Fruit fly (Drosophila melanogaster): ENCODE results near the gene CG7509.

The CG7509 gene

DNA sequence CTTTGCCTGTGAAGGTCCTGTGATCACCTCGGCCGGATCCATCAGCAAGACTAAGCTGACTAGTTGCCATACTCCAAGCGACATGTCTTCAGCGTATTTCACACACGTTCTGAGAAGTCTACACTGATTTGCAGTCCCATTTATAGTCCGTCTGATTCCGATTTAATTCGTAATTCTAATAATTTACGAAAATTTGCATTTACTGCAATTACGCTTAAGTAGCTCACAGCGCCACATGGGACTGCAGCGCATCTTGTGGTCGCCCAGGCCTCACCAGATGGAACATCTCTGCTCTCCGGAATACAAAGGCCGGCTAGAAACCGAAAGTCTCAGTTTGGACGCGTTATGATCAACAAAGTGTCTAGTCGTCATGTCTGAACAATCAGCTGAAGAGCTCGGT lies at the start of gene CG7509:
Gene CG7509, minus strand, starts transcription at position 101 of the 400 bp plus-strand sequence.
- TF ChIP-seq noc (tag; optimal IDR thresholded peaks at IDR 0.05), result no peak

DNA sequence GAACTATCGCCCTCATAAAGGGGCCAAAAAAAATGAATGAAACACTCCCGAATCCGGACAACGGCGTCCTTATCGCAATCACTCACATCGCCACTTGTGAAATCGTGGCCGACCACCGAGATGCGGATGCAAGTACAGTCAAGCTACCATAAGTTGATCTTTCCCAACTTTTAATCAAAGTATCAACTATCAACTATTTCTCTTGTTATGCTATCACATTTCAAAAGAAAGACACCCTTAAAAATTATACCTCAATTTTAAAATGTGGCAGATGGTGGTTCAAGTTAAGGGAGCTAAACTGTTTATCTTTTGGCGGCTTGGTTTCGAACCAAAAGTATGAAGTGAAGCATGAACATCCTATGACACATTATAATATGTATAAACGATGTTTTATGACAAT lies 49.1 kb upstream of the CG7509 start:
- no peak for TF ChIP-seq noc (tag; optimal IDR thresholded peaks at IDR 0.05)

DNA sequence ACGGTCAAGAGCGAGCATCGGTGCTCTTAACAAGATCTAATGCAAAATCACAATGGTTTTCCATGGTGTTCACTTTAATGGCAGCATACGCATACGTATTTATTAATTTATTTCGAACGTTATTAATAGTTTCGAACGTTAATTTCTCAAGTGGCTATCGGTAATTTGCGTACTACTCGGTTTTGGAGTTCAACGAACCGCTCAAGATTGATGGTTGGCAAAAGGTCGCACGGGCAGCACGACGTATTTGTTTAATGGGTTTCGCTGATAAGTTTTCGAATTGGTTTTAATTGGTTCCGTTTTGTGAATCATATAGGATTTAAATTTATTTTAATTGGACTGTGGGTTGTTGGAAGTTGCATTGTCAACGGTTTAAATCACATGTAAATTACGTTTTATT lies 48.0 kb upstream of the CG7509 start:
- TF ChIP-seq noc (tag; optimal IDR thresholded peaks at IDR 0.05), result no peak

DNA sequence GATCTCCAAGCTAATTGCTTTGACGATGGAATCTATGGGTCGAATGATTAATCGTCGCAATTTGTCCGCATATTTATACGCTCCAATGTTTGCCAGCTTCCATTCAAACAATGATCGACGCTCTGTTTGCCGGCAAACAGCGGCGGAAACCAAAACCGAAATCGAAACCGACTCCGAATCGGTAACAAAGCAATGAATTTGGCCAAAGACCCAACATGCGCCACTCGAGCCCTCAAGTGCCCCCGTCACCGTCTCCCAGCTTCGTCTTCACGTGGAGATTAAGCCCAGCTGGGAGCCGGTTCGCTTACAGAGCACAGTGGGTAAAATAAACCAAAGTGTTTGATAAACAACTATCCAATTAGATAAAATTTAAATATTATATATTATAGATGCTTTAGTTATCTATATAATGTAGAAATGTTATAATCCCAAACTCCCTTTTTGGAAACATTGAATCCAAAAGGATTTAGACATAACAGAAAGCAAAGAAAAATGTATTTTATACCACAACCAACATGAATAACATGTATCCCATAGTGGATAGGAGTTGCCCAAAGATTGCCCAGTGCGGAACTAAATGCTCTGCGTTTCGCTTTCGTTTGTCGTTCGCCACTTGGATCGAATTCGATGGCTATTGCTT lies 47.5 kb upstream of the CG7509 start, which contains the start of gene CG32237:
Gene CG32237, minus strand, starts transcription at position 51 of the 640 bp plus-strand sequence.
- TF ChIP-seq noc (tag; optimal IDR thresholded peaks at IDR 0.05), result peak; percentile 11

DNA sequence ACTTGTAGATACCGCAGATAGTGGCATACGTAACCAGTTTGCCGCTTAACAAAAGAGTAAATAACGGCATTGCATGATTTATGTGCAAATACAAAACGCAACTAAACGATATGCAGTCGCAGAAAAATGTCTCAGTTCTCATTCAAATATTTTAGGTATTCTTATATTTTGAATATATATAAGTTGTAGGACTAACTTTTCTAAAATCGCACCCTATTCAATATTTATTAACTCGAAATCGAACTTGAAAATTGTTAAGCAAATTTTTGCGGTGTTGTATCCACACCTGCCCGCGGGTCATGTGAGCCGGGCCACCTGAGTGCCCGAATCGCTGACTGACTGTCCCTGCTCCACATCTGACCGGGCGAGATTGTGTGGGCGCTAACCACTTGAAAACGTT lies 43.0 kb upstream of the CG7509 start:
- no peak for TF ChIP-seq noc (tag; optimal IDR thresholded peaks at IDR 0.05)

DNA sequence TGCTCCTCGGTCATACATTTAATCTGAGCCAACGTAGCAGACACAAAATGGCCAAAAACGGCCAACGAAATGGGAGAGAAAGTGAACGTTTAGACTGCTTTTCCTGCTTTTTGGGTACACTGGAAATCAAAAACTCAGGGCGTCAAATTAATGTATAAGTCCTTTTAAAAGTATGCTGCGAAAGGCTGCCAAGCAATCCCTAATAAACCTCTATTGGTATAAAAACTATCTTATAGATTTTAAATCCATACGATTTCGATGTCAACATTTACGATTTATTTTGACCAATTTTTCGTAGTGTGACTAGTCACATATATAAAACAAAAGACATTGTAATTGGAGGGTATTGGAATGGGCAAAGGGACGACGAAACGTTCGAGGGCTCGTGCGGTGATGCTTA lies 39.7 kb upstream of the CG7509 start:
- TF ChIP-seq noc (tag; optimal IDR thresholded peaks at IDR 0.05), result no peak

DNA sequence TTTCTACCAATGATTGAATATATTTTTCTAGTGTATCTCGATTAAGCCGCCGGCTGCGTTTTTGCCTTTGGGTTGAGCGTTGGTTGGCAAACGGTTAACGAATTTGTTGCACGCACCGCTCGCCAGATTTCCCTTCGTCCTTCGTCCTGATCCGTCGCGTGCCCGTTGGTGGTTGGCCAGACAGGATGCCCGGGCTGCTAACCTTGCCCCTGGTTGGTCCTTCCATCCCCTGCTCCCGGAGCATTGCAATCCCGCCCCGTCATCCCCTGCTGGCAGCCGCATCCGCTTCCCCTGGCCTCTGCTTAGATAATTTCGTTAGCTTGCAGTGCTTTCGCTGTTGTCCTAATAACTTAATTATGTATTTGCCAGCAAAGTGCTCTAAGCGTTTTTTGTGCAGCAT lies 38.4 kb upstream of the CG7509 start:
- TF ChIP-seq noc (tag; optimal IDR thresholded peaks at IDR 0.05), result no peak

DNA sequence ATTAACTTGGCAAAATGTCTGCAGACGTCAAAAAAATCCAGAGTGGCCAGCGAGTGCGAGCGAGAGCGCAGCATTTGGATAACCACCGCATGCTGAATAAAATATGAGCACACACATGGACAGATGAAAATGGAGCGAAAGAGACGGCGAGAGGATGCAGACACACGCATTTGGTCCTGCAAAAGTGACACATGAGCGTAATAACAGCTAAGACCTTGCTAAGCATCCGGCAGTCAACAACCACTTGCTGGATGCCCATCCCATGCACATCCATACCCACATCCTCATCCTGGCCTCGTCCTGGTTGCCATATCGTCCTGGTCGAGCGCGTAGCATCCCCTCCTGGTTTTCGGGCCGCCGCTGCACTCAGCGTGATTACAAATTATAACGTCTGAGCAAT lies 37.6 kb upstream of the CG7509 start:
- no peak for TF ChIP-seq noc (tag; optimal IDR thresholded peaks at IDR 0.05)

DNA sequence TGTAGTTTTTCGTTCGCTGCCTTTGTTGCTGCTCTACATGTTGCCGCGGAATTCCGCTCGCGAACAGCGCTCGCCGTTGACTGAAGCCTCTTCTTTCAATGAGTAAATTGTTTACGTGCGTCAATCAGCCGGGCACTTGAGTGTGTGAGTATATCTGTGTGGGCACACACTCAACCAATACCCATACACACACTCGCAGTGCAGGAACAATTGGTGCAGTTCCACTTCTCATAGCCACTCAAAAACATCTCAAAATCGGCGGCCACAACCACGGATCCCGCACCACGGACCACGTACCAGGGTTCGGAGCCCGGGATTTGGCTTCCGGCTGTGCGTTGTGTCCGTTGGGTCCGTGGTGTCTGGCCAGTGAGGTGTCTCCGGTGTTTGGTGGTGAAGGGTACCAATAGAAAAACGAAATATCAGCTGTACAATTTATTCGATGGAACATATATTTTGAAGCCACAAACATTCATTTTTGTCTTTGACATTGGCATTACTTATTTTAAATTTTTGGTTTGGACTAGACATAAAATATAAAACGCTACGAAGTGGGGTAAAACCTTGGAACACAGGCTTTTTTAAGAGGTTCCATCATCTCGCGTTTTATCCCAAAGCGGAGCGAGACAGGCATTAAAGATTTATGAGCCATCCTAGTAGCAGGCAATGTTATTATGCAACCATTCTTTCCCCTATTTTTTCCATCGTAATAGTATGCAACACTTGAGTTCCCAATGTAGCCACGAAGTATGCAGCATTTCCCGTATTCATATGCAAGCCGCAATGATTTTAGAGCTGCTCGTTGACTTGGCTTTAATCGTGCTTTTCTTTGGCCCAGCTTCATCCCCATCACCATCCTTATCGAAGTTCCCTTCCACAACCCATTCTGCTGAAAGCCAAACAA lies 35.2 kb upstream of the CG7509 start, which contains the start of gene CG13707:
Gene CG13707, minus strand, starts transcription at position 70 of the 901 bp plus-strand sequence.
- no peak for TF ChIP-seq noc (tag; optimal IDR thresholded peaks at IDR 0.05)

DNA sequence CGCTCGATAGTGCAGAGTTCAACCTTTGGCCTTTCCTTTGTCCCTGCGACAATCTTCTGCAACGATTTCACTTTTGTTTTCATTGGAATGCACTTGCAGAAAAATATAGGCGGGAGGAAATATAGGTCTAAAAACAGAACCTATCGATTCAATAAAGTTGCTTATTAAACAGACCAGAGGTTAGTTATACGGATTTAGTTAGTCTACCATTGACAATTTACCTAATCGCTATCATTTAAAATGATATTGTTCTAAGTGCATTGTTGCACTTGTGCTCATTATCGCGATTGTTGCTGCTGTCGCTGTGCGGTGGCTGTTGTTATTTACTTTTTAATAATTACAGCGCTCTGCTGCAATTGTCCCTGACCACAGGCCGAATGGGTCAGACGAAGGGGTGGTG lies 31.3 kb upstream of the CG7509 start:
- no peak for TF ChIP-seq noc (tag; optimal IDR thresholded peaks at IDR 0.05)

DNA sequence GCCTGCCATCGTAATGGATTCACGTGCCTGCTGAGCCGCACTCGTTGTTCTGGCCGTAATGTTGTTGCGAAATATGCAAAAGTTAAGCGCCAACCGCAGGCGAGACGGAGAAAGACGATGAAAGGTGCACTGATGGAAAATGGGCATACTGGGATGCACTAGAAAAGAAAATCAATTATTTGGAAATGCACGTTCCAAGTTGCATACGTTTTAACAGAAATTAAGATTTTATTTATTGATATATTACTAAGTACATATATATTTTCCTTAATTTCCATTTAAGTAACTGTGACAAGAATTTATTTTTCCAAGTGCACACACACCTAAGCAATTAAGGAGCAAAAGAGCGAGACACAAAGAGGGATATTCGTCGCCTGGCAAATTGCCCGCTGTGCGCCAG lies 29.9 kb upstream of the CG7509 start:
- TF ChIP-seq noc (tag; optimal IDR thresholded peaks at IDR 0.05), result no peak

DNA sequence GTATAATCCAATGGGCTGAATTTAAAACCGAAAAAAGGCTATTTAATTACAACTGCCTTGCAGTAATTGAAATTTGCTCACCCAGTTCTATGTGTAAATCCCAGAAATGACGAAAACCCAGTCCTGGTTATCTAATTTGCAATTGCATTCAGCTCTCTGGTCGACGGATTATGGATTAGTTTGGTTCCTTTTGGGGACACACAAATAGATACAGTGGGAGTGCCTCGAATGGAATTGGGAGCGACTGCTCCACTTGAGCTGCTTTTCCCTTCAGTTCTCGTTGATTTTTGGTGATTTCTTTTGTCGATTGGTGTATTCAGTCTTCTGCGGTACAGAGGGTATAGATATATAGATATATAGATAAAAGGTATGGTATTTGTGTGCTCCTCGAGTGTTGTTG lies 28.4 kb upstream of the CG7509 start, which contains the start of gene CG13708:
Gene CG13708, minus strand, starts transcription at position 101 of the 400 bp plus-strand sequence.
- TF ChIP-seq noc (tag; optimal IDR thresholded peaks at IDR 0.05), result no peak

DNA sequence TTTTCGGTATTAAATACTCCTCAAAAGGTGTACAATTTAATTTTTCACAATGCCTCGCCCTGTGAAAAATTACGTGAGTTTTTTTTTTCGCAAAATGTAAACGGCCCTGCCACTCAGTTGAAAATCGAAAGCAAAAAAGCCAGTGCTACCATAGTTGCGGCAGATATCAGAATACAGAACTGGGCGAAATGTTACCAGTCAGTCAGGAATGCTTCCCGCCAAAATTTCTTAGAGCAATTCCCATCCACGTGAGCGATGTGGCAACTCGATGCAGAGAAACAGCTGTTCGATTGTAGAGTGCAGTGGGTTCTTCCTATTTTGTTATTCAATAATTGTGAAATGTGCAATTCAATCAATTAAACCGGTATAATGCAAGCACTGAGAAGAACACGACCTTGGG lies 20.5 kb upstream of the CG7509 start, which contains the start of the genes Dhc64C and LeuRS-m:
Gene Dhc64C, minus strand, starts transcription at position 104 of the 400 bp plus-strand sequence.
Gene LeuRS-m, plus strand, starts transcription at position 270 of the 400 bp plus-strand sequence.
- TF ChIP-seq noc (tag; optimal IDR thresholded peaks at IDR 0.05), result no peak

DNA sequence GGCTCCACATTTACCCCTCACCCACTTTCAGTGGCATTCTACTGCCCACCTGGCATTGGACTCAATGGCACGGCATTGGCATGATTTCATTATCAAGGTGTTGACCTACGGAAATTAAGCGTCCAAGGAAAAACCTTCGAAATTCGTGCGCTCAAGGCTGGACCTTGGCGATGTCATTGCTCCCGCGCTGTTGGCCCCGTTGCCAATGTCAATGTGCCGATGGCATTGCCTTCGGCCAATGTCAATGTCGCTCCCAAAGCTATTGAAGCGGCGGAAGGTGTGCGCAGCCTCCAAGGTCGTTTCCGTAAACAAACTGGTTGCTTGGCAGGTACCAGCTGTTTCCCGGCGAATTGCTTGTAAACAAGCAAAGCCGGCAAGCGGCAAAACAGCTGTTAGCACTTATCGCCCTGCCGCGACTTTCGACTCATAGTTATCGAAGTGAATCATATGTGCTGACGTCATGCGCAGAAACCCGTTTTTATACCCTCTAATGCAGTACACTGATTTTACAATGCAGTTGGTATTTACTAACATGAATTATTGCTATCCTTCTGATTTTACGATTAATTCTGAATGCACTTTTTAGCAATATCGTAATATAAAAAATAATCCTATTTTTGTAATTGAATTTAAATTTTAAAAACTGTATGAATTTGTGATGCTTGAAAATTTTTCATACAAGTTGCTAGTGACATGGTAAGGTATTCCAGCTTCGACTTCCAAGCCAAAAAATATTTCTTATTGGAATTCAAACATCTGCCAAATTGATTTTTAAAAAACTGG lies 19.5 kb upstream of the CG7509 start:
- TF ChIP-seq noc (tag; optimal IDR thresholded peaks at IDR 0.05), result peak; percentile 92

DNA sequence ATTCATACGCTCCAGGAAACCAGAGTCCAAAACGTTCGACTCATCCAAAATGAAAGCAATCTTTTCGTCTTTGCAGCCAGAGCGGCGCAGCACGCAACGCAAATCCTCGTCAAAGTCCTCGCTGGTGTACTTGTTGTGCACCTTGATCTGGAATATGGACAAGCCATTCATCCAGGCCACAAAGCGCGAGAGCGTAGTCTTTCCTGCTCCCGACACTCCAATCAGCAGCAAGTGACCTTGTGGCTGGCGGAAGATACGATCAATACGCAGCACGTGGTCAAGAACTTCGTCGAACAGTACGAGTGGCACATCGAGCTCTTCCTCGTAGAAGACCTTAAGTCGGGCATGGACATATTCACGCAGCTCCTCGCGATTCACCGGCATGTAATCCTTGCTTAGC lies 9.1 kb upstream of the CG7509 start:
- no peak for TF ChIP-seq noc (tag; optimal IDR thresholded peaks at IDR 0.05)

DNA sequence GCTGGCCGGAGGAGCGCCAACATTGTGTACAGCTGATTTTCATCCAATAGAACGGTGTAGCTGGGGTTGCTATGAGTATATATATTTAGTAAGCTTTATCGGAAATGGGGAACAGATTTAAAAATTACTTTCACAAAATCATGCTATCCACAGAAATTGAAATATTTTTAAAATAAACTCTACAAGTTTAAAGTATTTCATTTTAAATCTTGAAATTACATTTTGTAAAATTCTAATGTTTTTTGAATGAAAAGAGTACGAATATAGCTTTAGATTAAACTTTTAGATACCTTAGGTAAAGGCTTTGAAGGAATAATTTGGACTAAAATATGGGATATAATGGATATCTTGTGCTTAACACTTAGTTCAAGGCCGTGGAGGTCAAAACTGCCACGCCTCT lies 2.2 kb upstream of the CG7509 start, which contains the start of gene CG18808:
Gene CG18808, minus strand, starts transcription at position 101 of the 400 bp plus-strand sequence.
- no peak for TF ChIP-seq noc (tag; optimal IDR thresholded peaks at IDR 0.05)

All from whole organism, larva.